Worm (Caenorhabditis elegans): ENCODE results near the gene best-19.

The best-19 gene

ce11 chrIV:324759-325158, 41.3 kb downstream of the best-19 start, which contains the start of gene drl-1:
Gene drl-1, plus strand, starts transcription at chrIV:325059.
- TF ChIP-seq cnd-1 (tag; optimal IDR thresholded peaks at IDR 0.05): no peak
- TF ChIP-seq ceh-43 (GFP tag; optimal IDR thresholded peaks at IDR 0.05): no peak
- TF ChIP-seq elt-1 (tag; optimal IDR thresholded peaks at IDR 0.05; ENCODE audit: borderline replicate concordance, insufficient read depth): no peak
- TF ChIP-seq mep-1 (tag; optimal IDR thresholded peaks at IDR 0.05): no peak
- no peak for TF ChIP-seq ceh-39 (tag; optimal IDR thresholded peaks at IDR 0.05)
- no peak for TF ChIP-seq nhr-12 (tag; optimal IDR thresholded peaks at IDR 0.05)
- TF ChIP-seq nhr-76 (tag; optimal IDR thresholded peaks at IDR 0.05): no peak
- no peak for TF ChIP-seq unc-39 (tag; optimal IDR thresholded peaks at IDR 0.05)
- TF ChIP-seq sptf-1 (tag; optimal IDR thresholded peaks at IDR 0.05): no peak
- no peak for TF ChIP-seq nhr-237 (tag; optimal IDR thresholded peaks at IDR 0.05)
- TF ChIP-seq unc-120 (tag; optimal IDR thresholded peaks at IDR 0.05; ENCODE audit: poor library complexity, severe bottlenecking): no peak
- no peak for TF ChIP-seq mab-5 (tag; optimal IDR thresholded peaks at IDR 0.05)
- no peak for TF ChIP-seq lin-13 (tag; optimal IDR thresholded peaks at IDR 0.05)
- TF ChIP-seq hlh-1 (tag; optimal IDR thresholded peaks at IDR 0.05): no peak
- no peak for TF ChIP-seq lsy-2 (tag; optimal IDR thresholded peaks at IDR 0.05)
- no peak for TF ChIP-seq elt-3 (tag; optimal IDR thresholded peaks at IDR 0.05)
- no peak for TF ChIP-seq zip-8 (tag; optimal IDR thresholded peaks at IDR 0.05)
- TF ChIP-seq ceh-83 (GFP tag; optimal IDR thresholded peaks at IDR 0.05): no peak

- TF ChIP-seq hlh-1 (tag; optimal IDR thresholded peaks at IDR 0.05) (no peak), cnd-1 (tag; optimal IDR thresholded peaks at IDR 0.05) (no peak), mab-5 (tag; optimal IDR thresholded peaks at IDR 0.05) (no peak), nhr-2 (tag; optimal IDR thresholded peaks at IDR 0.05) (no peak), pha-4 (tag; optimal IDR thresholded peaks at IDR 0.05) (no peak), nhr-28 (tag; optimal IDR thresholded peaks at IDR 0.05) (no peak), lsy-2 (tag; optimal IDR thresholded peaks at IDR 0.05) (no peak), ztf-11 (tag; optimal IDR thresholded peaks at IDR 0.05) (no peak), lin-13 (tag; optimal IDR thresholded peaks at IDR 0.05) (no peak), mls-2 (tag; optimal IDR thresholded peaks at IDR 0.05) (no peak), nhr-237 (tag; optimal IDR thresholded peaks at IDR 0.05) (no peak), sem-2 (GFP tag; optimal IDR thresholded peaks at IDR 0.05) (no peak)
Observed at ce11 chrIV:325640-326039, 42.2 kb downstream of the best-19 start.

- no peak for TF ChIP-seq unc-62 (GFP tag; optimal IDR thresholded peaks at IDR 0.05)
- TF ChIP-seq mep-1 (tag; optimal IDR thresholded peaks at IDR 0.05): no peak
- TF ChIP-seq elt-1 (tag; optimal IDR thresholded peaks at IDR 0.05; ENCODE audit: borderline replicate concordance, insufficient read depth): no peak
- no peak for TF ChIP-seq cnd-1 (tag; optimal IDR thresholded peaks at IDR 0.05)
- no peak for TF ChIP-seq hlh-1 (tag; optimal IDR thresholded peaks at IDR 0.05)
- no peak for TF ChIP-seq unc-120 (tag; optimal IDR thresholded peaks at IDR 0.05; ENCODE audit: poor library complexity, severe bottlenecking)
- no peak for TF ChIP-seq bed-3 (GFP tag; optimal IDR thresholded peaks at IDR 0.05)
- TF ChIP-seq pha-4 (tag; optimal IDR thresholded peaks at IDR 0.05): no peak
- no peak for TF ChIP-seq nhr-237 (tag; optimal IDR thresholded peaks at IDR 0.05)
- no peak for TF ChIP-seq mab-5 (tag; optimal IDR thresholded peaks at IDR 0.05)
- TF ChIP-seq mls-2 (tag; optimal IDR thresholded peaks at IDR 0.05): no peak
- TF ChIP-seq ceh-43 (GFP tag; optimal IDR thresholded peaks at IDR 0.05): no peak
- TF ChIP-seq lin-32 (GFP tag; optimal IDR thresholded peaks at IDR 0.05): no peak
- no peak for TF ChIP-seq zip-8 (tag; optimal IDR thresholded peaks at IDR 0.05)
- no peak for TF ChIP-seq nhr-12 (tag; optimal IDR thresholded peaks at IDR 0.05)
- no peak for TF ChIP-seq tbx-8 (GFP tag; optimal IDR thresholded peaks at IDR 0.05)
- TF ChIP-seq nhr-76 (tag; optimal IDR thresholded peaks at IDR 0.05): no peak
Observed at ce11 chrIV:326564-327070, 43.2 kb downstream of the best-19 start, which contains the start of gene col-101. Gene col-101, minus strand, starts transcription at chrIV:327020.

- TF ChIP-seq lin-32 (GFP tag; optimal IDR thresholded peaks at IDR 0.05): no peak
- TF ChIP-seq elt-1 (tag; optimal IDR thresholded peaks at IDR 0.05; ENCODE audit: borderline replicate concordance, insufficient read depth): peak; percentile 50
Observed at ce11 chrIV:330523-330922, 47.1 kb downstream of the best-19 start, which contains the start of gene F18F11.4. Gene F18F11.4, plus strand, starts transcription at chrIV:330823.
